Fruit fly (Drosophila melanogaster): Measurements from ENCODE around the gene Tom70.

The Tom70 gene

dm6 chr2L:12011682-12012655 lies 26.3 kb downstream of the Tom70 start (continued):
- TF ChIP-seq Dif (GFP tag; optimal IDR thresholded peaks at IDR 0.05; ENCODE audit: partially characterized antibody) (no peak), pan (optimal IDR thresholded peaks at IDR 0.05) (no peak), Dfd (GFP tag; optimal IDR thresholded peaks at IDR 0.05) (no peak), fru (GFP tag; optimal IDR thresholded peaks at IDR 0.05) (peak; percentile 91), Hnf4 (GFP tag; optimal IDR thresholded peaks at IDR 0.05) (peak; percentile 73)

dm6 chr2L:12010877-12011666 lies 27.2 kb downstream of the Tom70 start:
- TF ChIP-seq dsf (GFP tag; optimal IDR thresholded peaks at IDR 0.05; ENCODE audit: borderline replicate concordance) (peak; percentile 4), sv (GFP tag; optimal IDR thresholded peaks at IDR 0.05) (peak; percentile 84), Hr78 (GFP tag; optimal IDR thresholded peaks at IDR 0.05) (no peak), N (GFP tag; optimal IDR thresholded peaks at IDR 0.05) (no peak), OdsH (GFP tag; optimal IDR thresholded peaks at IDR 0.05) (peak; percentile 91), brk (GFP tag; optimal IDR thresholded peaks at IDR 0.05) (no peak), foxo (GFP tag; optimal IDR thresholded peaks at IDR 0.05) (peak in 1 of 2 experiments; percentile 92), h (GFP tag; optimal IDR thresholded peaks at IDR 0.05) (peak; percentile 92), CrebA (GFP tag; optimal IDR thresholded peaks at IDR 0.05; ENCODE audit: borderline replicate concordance) (no peak), Jra (GFP tag; optimal IDR thresholded peaks at IDR 0.05) (peak; percentile 77), Dfd (GFP tag; optimal IDR thresholded peaks at IDR 0.05) (no peak), fru (GFP tag; optimal IDR thresholded peaks at IDR 0.05) (peak; percentile 91), Vsx2 (GFP tag; optimal IDR thresholded peaks at IDR 0.05; ENCODE audit: partially characterized antibody) (no peak), pan (optimal IDR thresholded peaks at IDR 0.05) (no peak), CG32264 (GFP tag; optimal IDR thresholded peaks at IDR 0.05) (peak; percentile 56), dl (GFP tag; optimal IDR thresholded peaks at IDR 0.05; ENCODE audit: insufficient read depth in 1 of 2, partially characterized antibody in 2 of 2) (peak; percentile 46 to 78), Hr83 (GFP tag; optimal IDR thresholded peaks at IDR 0.05; ENCODE audit: poor library complexity, severe bottlenecking) (peak; percentile 2), psq (GFP tag; optimal IDR thresholded peaks at IDR 0.05) (peak; percentile 76), Rel (GFP tag; optimal IDR thresholded peaks at IDR 0.05) (no peak), Rel (tag; optimal IDR thresholded peaks at IDR 0.05) (peak; percentile 69), GATAd (GFP tag; optimal IDR thresholded peaks at IDR 0.05) (no peak), Myc (optimal IDR thresholded peaks at IDR 0.05) (no peak), ey (GFP tag; optimal IDR thresholded peaks at IDR 0.05) (peak; percentile 92), Abd-B (GFP tag; optimal IDR thresholded peaks at IDR 0.05) (no peak), sage (GFP tag; optimal IDR thresholded peaks at IDR 0.05) (peak; percentile 84), Sp1 (GFP tag; optimal IDR thresholded peaks at IDR 0.05) (peak; percentile 96), usp (GFP tag; optimal IDR thresholded peaks at IDR 0.05) (no peak), Mio (GFP tag; optimal IDR thresholded peaks at IDR 0.05) (peak; percentile 32), woc (GFP tag; optimal IDR thresholded peaks at IDR 0.05) (peak; percentile 91), HLH106 (tag; optimal IDR thresholded peaks at IDR 0.05) (peak; percentile 97), rgr (GFP tag; optimal IDR thresholded peaks at IDR 0.05) (peak; percentile 86), CG9705 (GFP tag; optimal IDR thresholded peaks at IDR 0.05) (peak; percentile 95), lola (GFP tag; optimal IDR thresholded peaks at IDR 0.05) (no peak), br (GFP tag; optimal IDR thresholded peaks at IDR 0.05) (peak; percentile 92), dmrt93B (GFP tag; optimal IDR thresholded peaks at IDR 0.05) (peak; percentile 91), Dif (GFP tag; optimal IDR thresholded peaks at IDR 0.05; ENCODE audit: partially characterized antibody) (no peak), jim (GFP tag; optimal IDR thresholded peaks at IDR 0.05) (no peak), tai (GFP tag; optimal IDR thresholded peaks at IDR 0.05) (no peak), Hnf4 (GFP tag; optimal IDR thresholded peaks at IDR 0.05) (peak; percentile 75)

Data from whole organism, wandering third instar larva.